Worm (Caenorhabditis elegans) whole organism, L3 larva: Measurements from ENCODE around the gene F17C11.11.

Source experiments
- R02D3.7 ChIP-seq: fragments of 150-350 bp; optimal IDR thresholded peaks from 2 replicates; lab custom pipeline; 2014; ENCODE audit warnings: missing biosample characterization, missing genetic modification characterization
- ZK546.5 ChIP-seq: sonication (generic microtip); optimal IDR thresholded peaks from 2 replicates; lab custom pipeline; 2017; ENCODE audit warnings: missing biosample characterization, missing genetic modification characterization
- aly-2 ChIP-seq: fragments of 150-350 bp; optimal IDR thresholded peaks from 2 replicates; lab custom pipeline; 2014; ENCODE audit warnings: missing biosample characterization, missing genetic modification characterization
- ama-1 ChIP-seq: fragments of 150-350 bp; optimal IDR thresholded peaks from 2 replicates; lab custom pipeline; 2018
- ceh-16 ChIP-seq: sonication (generic microtip); optimal IDR thresholded peaks from 2 replicates; lab custom pipeline; 2017; ENCODE audit warnings: missing biosample characterization, missing genetic modification characterization
- ceh-28 ChIP-seq: fragments of 150-350 bp; optimal IDR thresholded peaks from 2 replicates; lab custom pipeline; 2014; ENCODE audit warnings: missing biosample characterization, missing genetic modification reagents, missing genetic modification characterization
- ceh-82 ChIP-seq: fragments of 150-350 bp; optimal IDR thresholded peaks from 2 replicates; lab custom pipeline; 2014; ENCODE audit warnings: missing biosample characterization, missing genetic modification characterization
- ceh-9 ChIP-seq: sonication (generic microtip); optimal IDR thresholded peaks from 2 replicates; lab custom pipeline; 2018; ENCODE audit warnings: missing biosample characterization, missing genetic modification characterization
- daf-12 ChIP-seq: fragments of 150-350 bp; optimal IDR thresholded peaks from 2 replicates; lab custom pipeline; 2014; ENCODE audit warnings: missing biosample characterization, missing genetic modification reagents, missing genetic modification characterization
- egl-27 ChIP-seq: sonication (generic microtip); optimal IDR thresholded peaks from 4 replicates; lab custom pipeline; 2017; ENCODE audit warnings: missing biosample characterization, missing genetic modification reagents, missing genetic modification characterization
- egl-5 ChIP-seq: fragments of 150-350 bp; optimal IDR thresholded peaks from 2 replicates; lab custom pipeline; 2017; ENCODE audit warnings: missing biosample characterization, missing genetic modification reagents, missing genetic modification characterization, inconsistent platforms
- elt-1 ChIP-seq: fragments of 150-350 bp; optimal IDR thresholded peaks from 2 replicates; lab custom pipeline; 2014; ENCODE audit warnings: missing biosample characterization, missing genetic modification characterization
- elt-2 ChIP-seq: sonication (generic microtip); optimal IDR thresholded peaks from 2 replicates; lab custom pipeline; 2016; ENCODE audit warnings: missing genetic modification reagents, mild to moderate bottlenecking, missing genetic modification characterization, missing compliant biosample characterization
- elt-3 ChIP-seq, 3 experiments: fragments of 150-350 bp in 1 of 3; sonication (generic microtip) in 2 of 3; optimal IDR thresholded peaks; 2 replicates in 2 of 3; 4 replicates in 1 of 3; lab custom pipeline; 2014 to 2017; ENCODE audit warnings: missing biosample characterization in 3 of 3, missing genetic modification characterization in 3 of 3
- eor-1 ChIP-seq, 2 experiments: fragments of 150-350 bp; optimal IDR thresholded peaks; 2 replicates each; lab custom pipeline; 2014 to 2018; ENCODE audit warnings: missing biosample characterization in 2 of 2, missing genetic modification characterization in 2 of 2
- fkh-10 ChIP-seq: sonication (generic microtip); optimal IDR thresholded peaks from 2 replicates; lab custom pipeline; 2017; ENCODE audit warnings: missing biosample characterization, missing genetic modification reagents, missing genetic modification characterization
- fkh-2 ChIP-seq: fragments of 150-350 bp; optimal IDR thresholded peaks from 2 replicates; lab custom pipeline; 2014; ENCODE audit warnings: missing biosample characterization, missing genetic modification reagents, missing genetic modification characterization
- fos-1 ChIP-seq: fragments of 150-350 bp; optimal IDR thresholded peaks from 2 replicates; lab custom pipeline; 2014; ENCODE audit warnings: missing biosample characterization, missing genetic modification characterization
- hmg-11 ChIP-seq: sonication (generic microtip); optimal IDR thresholded peaks from 2 replicates; lab custom pipeline; 2016; ENCODE audit warnings: missing genetic modification characterization, missing compliant biosample characterization
- jun-1 ChIP-seq: fragments of 150-350 bp; optimal IDR thresholded peaks from 2 replicates; lab custom pipeline; 2014; ENCODE audit warnings: missing biosample characterization, missing genetic modification reagents, missing genetic modification characterization
- lin-15B ChIP-seq: fragments of 150-350 bp; optimal IDR thresholded peaks from 2 replicates; lab custom pipeline; 2014; ENCODE audit warnings: missing biosample characterization, missing genetic modification characterization
- lin-39 ChIP-seq: fragments of 150-350 bp; optimal IDR thresholded peaks from 2 replicates; lab custom pipeline; 2018; ENCODE audit warnings: missing biosample characterization, missing genetic modification reagents, missing genetic modification characterization
- lsy-12 ChIP-seq: sonication (generic microtip); optimal IDR thresholded peaks from 2 replicates; lab custom pipeline; 2016; ENCODE audit warnings: mild to moderate bottlenecking, missing genetic modification characterization, missing compliant biosample characterization
- mdl-1 ChIP-seq: fragments of 150-350 bp; optimal IDR thresholded peaks from 2 replicates; lab custom pipeline; 2014; ENCODE audit warnings: missing biosample characterization, missing genetic modification characterization
- mml-1 ChIP-seq: fragments of 150-350 bp; sonication (generic microtip); optimal IDR thresholded peaks from 3 replicates; lab custom pipeline; 2014; ENCODE audit warnings: missing biosample characterization, missing genetic modification characterization
- nfya-1 ChIP-seq: sonication (generic microtip); optimal IDR thresholded peaks from 2 replicates; lab custom pipeline; 2017; ENCODE audit warnings: missing genetic modification characterization, mild to moderate bottlenecking, missing compliant biosample characterization, antibody characterized with exemption, moderate library complexity; ENCODE audit not compliant: insufficient read depth
- nhr-11 ChIP-seq: fragments of 150-350 bp; optimal IDR thresholded peaks from 2 replicates; lab custom pipeline; 2014; ENCODE audit warnings: missing biosample characterization, missing genetic modification characterization
- nhr-12 ChIP-seq: fragments of 150-350 bp; optimal IDR thresholded peaks from 2 replicates; lab custom pipeline; 2014; ENCODE audit warnings: missing biosample characterization, missing genetic modification characterization
- nhr-23 ChIP-seq: fragments of 150-350 bp; optimal IDR thresholded peaks from 2 replicates; lab custom pipeline; 2014; ENCODE audit warnings: missing biosample characterization, missing genetic modification reagents, missing genetic modification characterization
- nhr-237 ChIP-seq: fragments of 150-350 bp; optimal IDR thresholded peaks from 2 replicates; lab custom pipeline; 2014; ENCODE audit warnings: missing biosample characterization, missing genetic modification characterization
- nhr-25 ChIP-seq: sonication (generic microtip); optimal IDR thresholded peaks from 2 replicates; lab custom pipeline; 2017; ENCODE audit warnings: missing biosample characterization, missing genetic modification characterization
- nhr-28 ChIP-seq: fragments of 150-350 bp; optimal IDR thresholded peaks from 2 replicates; lab custom pipeline; 2014; ENCODE audit warnings: missing biosample characterization, missing genetic modification characterization
- nhr-43 ChIP-seq: sonication (generic microtip); optimal IDR thresholded peaks from 2 replicates; lab custom pipeline; 2016; ENCODE audit warnings: mild to moderate bottlenecking, missing genetic modification characterization, missing compliant biosample characterization; ENCODE audit not compliant: poor library complexity, severe bottlenecking
- nhr-67 ChIP-seq: fragments of 150-350 bp; optimal IDR thresholded peaks from 2 replicates; lab custom pipeline; 2014; ENCODE audit warnings: missing biosample characterization, missing genetic modification characterization
- nhr-76 ChIP-seq: fragments of 150-350 bp; sonication (generic microtip); optimal IDR thresholded peaks from 5 replicates; lab custom pipeline; 2014; ENCODE audit warnings: missing biosample characterization, missing genetic modification characterization
- nhr-77 ChIP-seq: fragments of 150-350 bp; optimal IDR thresholded peaks from 2 replicates; lab custom pipeline; 2014; ENCODE audit warnings: missing biosample characterization, missing genetic modification characterization
- pha-4 ChIP-seq: fragments of 150-350 bp; optimal IDR thresholded peaks from 2 replicates; lab custom pipeline; 2014; ENCODE audit warnings: missing biosample characterization, missing genetic modification reagents, missing genetic modification characterization
- pqm-1 ChIP-seq: fragments of 150-350 bp; optimal IDR thresholded peaks from 2 replicates; lab custom pipeline; 2017; ENCODE audit warnings: missing biosample characterization, missing genetic modification characterization, inconsistent platforms
- sea-2 ChIP-seq: fragments of 150-350 bp; sonication (generic microtip); optimal IDR thresholded peaks from 4 replicates; lab custom pipeline; 2014; ENCODE audit warnings: missing biosample characterization, missing genetic modification reagents, missing genetic modification characterization
- skn-1 ChIP-seq: fragments of 150-350 bp; optimal IDR thresholded peaks from 2 replicates; lab custom pipeline; 2014; ENCODE audit warnings: missing biosample characterization, missing genetic modification characterization
- snpc-4 ChIP-seq: fragments of 150-350 bp; optimal IDR thresholded peaks from 2 replicates; lab custom pipeline; 2014; ENCODE audit warnings: missing biosample characterization, missing genetic modification characterization
- tbx-2 ChIP-seq: sonication (generic microtip); optimal IDR thresholded peaks from 2 replicates; lab custom pipeline; 2016; ENCODE audit warnings: mild to moderate bottlenecking, missing genetic modification characterization, missing compliant biosample characterization
- unc-39 ChIP-seq: sonication (generic microtip); optimal IDR thresholded peaks from 4 replicates; lab custom pipeline; 2017; ENCODE audit warnings: missing biosample characterization, missing genetic modification characterization
- unc-62 ChIP-seq: fragments of 150-350 bp; sonication (generic microtip); optimal IDR thresholded peaks from 4 replicates; lab custom pipeline; 2014; ENCODE audit warnings: missing biosample characterization, missing genetic modification reagents, missing genetic modification characterization
- zag-1 ChIP-seq: fragments of 150-350 bp; optimal IDR thresholded peaks from 2 replicates; lab custom pipeline; 2014; ENCODE audit warnings: missing biosample characterization, missing genetic modification characterization
- ztf-11 ChIP-seq: fragments of 150-350 bp; optimal IDR thresholded peaks from 2 replicates; lab custom pipeline; 2014; ENCODE audit warnings: missing biosample characterization, missing genetic modification characterization
- ztf-4 ChIP-seq: fragments of 150-350 bp; optimal IDR thresholded peaks from 2 replicates; lab custom pipeline; 2014; ENCODE audit warnings: missing biosample characterization, missing genetic modification characterization

The F17C11.11 gene

DNA sequence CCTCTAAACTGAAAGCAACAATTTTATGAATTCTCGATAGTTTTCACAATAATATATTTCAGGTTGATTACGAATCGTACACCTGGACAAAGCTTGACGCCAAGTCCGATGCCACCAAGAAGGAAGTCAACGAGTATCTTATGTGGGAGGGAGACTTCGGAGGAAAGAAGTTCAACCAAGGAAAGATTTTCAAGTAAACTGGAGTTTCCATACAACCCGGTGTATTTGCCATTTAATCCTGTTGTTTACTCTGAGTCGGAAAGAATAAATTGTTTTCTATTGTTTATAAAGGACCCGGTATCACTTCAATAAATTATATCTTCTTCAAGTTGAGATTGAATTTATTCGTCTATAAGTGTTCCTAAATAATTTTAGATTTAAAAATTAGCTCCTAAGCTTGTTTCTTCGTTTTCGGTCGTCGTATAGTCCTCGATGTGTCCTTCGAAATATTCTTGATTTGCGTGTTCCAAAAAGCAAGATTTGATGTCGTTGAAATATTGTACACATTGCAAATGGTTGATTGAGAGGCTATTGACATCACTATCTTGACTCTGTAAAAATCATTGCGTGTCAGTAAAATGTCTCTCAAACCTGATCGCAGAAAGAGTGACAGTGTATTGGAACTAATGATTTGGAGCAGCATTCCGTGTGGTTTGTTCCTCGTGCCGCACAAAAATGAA is 29.1 kb upstream of the F17C11.11 start:
- TF ChIP-seq ceh-28 (tag; lab: Kevin White, UChicago) (no peak), nfya-1 (no peak), elt-2 (peak; percentile 13)

DNA sequence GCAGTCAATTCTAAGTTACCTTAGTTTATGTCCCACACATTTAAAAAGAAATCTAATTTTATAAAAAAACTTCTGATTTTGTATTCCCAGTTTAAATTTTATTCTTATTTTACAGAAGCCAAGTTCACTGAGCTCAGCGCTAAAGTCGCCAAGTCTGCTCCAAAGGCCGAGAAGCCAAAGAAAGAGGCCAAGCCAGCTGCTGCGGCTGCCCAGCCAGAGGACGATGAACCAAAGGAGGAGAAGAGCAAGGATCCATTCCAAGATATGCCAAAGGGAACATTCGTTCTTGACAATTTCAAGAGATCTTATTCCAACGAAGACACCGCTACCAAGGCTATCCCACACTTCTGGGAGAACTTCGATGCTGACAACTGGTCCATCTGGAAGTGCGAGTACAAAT is 28.3 kb upstream of the F17C11.11 start:
- no peak for TF ChIP-seq pqm-1 (tag; lab: Kevin White, UChicago)
- TF ChIP-seq nhr-23 (tag; lab: Kevin White, UChicago) = no peak
- no peak for TF ChIP-seq elt-2
- TF ChIP-seq elt-1 (tag; lab: Kevin White, UChicago) = no peak
- no peak for TF ChIP-seq skn-1
- no peak for TF ChIP-seq sea-2 (GFP tag; lab: Kevin White, UChicago)
- no peak for TF ChIP-seq eor-1 (tag; optimal IDR thresholded peaks at IDR 0.05; lab: Kevin White, UChicago)
- no peak for TF ChIP-seq daf-12 (tag; lab: Kevin White, UChicago)
- TF ChIP-seq nhr-76 = no peak
- no peak for TF ChIP-seq jun-1 (tag; lab: Kevin White, UChicago)
- no peak for TF ChIP-seq egl-5 (tag; lab: Kevin White, UChicago)
- no peak for TF ChIP-seq fkh-10
- no peak for TF ChIP-seq ZK546.5
- TF ChIP-seq fkh-2 (tag; lab: Kevin White, UChicago) = no peak
- no peak for TF ChIP-seq ceh-82 (tag; lab: Kevin White, UChicago)
- no peak for TF ChIP-seq ceh-28 (tag; lab: Kevin White, UChicago)

DNA sequence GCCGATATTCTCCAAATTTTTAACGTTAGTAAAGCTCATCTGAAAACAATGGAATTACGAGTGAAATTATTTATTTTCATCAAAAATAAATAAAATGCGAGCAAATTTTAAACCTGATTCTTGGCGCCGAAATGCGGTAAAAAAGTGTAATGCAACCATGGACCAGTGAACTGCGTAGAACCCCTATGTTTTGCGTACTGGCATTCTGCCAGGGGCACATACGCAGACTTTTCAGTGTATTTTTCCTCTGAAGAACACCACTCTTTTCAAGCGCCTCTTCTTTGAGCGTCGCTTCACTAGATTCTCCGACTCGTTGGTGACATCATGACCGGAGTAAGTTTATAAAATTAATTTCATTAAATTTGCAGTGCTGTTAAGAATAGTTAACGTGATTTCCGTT is 26.9 kb upstream of the F17C11.11 start, which contains the start of the genes ctf-4 and eef-1G:
ctf-4 (minus strand) TSS at position 39 of the 400 bp plus-strand sequence.
eef-1G (plus strand) TSS at position 219 of the 400 bp plus-strand sequence.
- TF ChIP-seq nhr-25 (tag; lab: Kevin White, UChicago) (peak; percentile 99), fos-1 (peak; percentile 72), elt-3 (tag; optimal IDR thresholded peaks at IDR 0.05; lab: Kevin White, UChicago) (peak in 1 of 3 experiments; percentile 52), lin-39 (peak; percentile 96), zag-1 (tag; lab: Kevin White, UChicago) (no peak), hmg-11 (no peak), nhr-43 (tag; lab: Kevin White, UChicago) (peak; percentile 93), ceh-9 (no peak), nhr-67 (tag; lab: Kevin White, UChicago) (peak; percentile 39), mdl-1 (tag; lab: Kevin White, UChicago) (peak; percentile 3), unc-39 (tag; lab: Kevin White, UChicago) (no peak), skn-1 (peak; percentile 88), tbx-2 (tag; lab: Kevin White, UChicago) (peak; percentile 88), sea-2 (GFP tag; lab: Kevin White, UChicago) (no peak), nfya-1 (peak; percentile 97), nhr-76 (peak; percentile 26), R02D3.7 (tag; lab: Kevin White, UChicago) (peak; percentile 82), mml-1 (tag; lab: Kevin White, UChicago) (no peak), aly-2 (no peak), nhr-11 (tag; lab: Kevin White, UChicago) (peak; percentile 91), fkh-10 (peak; percentile 62), ama-1 (lab: Kevin White, UChicago) (peak; percentile 61), nhr-77 (tag; lab: Kevin White, UChicago) (peak; percentile 68), ztf-4 (peak; percentile 71), snpc-4 (tag; lab: Kevin White, UChicago) (peak; percentile 93), egl-27 (peak; percentile 92), nhr-237 (no peak), pha-4 (tag; lab: Kevin White, UChicago) (peak; percentile 99), lsy-12 (tag; lab: Kevin White, UChicago) (peak; percentile 93), ztf-11 (tag; lab: Kevin White, UChicago) (no peak), egl-5 (tag; lab: Kevin White, UChicago) (peak; percentile 97), lin-15B (peak; percentile 98), elt-1 (tag; lab: Kevin White, UChicago) (peak; percentile 70), ceh-16 (tag; lab: Kevin White, UChicago) (no peak), unc-62 (GFP tag; lab: Kevin White, UChicago) (peak; percentile 77), pqm-1 (tag; lab: Kevin White, UChicago) (peak; percentile 94), ZK546.5 (no peak), nhr-28 (tag; lab: Kevin White, UChicago) (no peak), nhr-12 (tag; lab: Kevin White, UChicago) (no peak), daf-12 (tag; lab: Kevin White, UChicago) (no peak), jun-1 (tag; lab: Kevin White, UChicago) (peak; percentile 90), ceh-28 (tag; lab: Kevin White, UChicago) (peak; percentile 82), fkh-2 (tag; lab: Kevin White, UChicago) (no peak), nhr-23 (tag; lab: Kevin White, UChicago) (peak; percentile 99), eor-1 (tag; optimal IDR thresholded peaks at IDR 0.05; lab: Kevin White, UChicago) (no peak), ceh-82 (tag; lab: Kevin White, UChicago) (peak; percentile 80), elt-2 (peak; percentile 91)
